Fruit fly (Drosophila melanogaster): ENCODE results near the gene CG5149.

CG5149 gene

DNA sequence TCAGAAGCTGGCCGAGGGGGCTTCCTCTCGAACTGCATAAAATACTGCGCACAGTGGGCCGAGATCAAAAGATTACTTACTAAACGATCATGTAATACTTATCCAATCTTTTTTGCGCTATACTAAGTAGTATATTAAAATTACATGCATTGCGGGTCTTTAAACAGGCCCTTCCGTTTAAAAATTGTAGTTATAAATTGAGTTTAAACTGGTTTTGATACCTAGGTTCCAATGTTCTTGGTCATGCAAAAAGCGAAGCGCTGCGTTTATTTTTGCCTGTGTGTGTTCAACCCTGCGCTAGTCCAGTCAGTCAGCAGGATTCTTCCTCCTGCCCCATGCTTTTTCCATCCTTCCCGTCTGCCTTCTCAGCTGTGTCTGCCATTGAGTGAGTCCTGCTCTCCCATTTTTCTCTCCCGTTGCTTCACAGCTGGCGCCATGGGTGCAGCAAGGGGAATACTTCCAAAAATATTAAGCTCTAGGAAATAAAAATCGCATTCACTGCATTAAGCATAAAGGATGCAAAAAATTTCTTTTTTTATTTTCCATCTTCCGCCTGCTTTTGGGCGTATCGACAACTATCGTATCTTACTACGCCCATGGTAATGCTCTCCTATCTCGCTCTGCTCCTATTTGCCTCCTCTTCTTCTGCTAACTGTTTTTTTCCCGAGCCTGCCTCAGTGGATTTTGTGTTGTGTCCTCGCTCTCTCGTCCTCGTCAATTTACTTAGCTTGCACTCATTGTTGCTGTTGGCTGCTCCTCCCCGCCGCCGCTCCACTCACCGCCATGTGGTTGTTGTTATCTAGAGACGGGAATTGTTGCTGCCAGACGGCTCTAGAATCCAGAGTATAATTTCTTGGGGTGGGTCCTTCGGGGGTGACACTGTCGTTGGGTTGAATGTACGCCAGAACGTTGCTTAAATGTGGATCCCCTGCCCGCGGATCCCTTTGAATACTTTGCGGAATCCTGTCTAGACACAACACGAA lies 32.5 kb upstream of the CG5149 start (continued):
- no peak for TF ChIP-seq CG43689 (GFP tag; IDR thresholded peaks at IDR 0.05)
- no peak for TF ChIP-seq Xbp1 (GFP tag; optimal IDR thresholded peaks at IDR 0.05)
- no peak for TF ChIP-seq Neu2 (GFP tag; optimal IDR thresholded peaks at IDR 0.05; ENCODE audit: borderline replicate concordance)
- no peak for TF ChIP-seq pan (optimal IDR thresholded peaks at IDR 0.05)
- TF ChIP-seq pan (GFP tag; optimal IDR thresholded peaks at IDR 0.05 in 1 of 2, IDR thresholded peaks at IDR 0.05 in 1 of 2) = peak in 1 of 2 experiments; percentile 54
- peak; percentile 38 for TF ChIP-seq bsh (GFP tag; optimal IDR thresholded peaks at IDR 0.05)
- peak; percentile 71 for TF ChIP-seq CG9215 (GFP tag; IDR thresholded peaks at IDR 0.05)
- TF ChIP-seq emc (GFP tag; optimal IDR thresholded peaks at IDR 0.05) = peak; percentile 45
- peak; percentile 79 for TF ChIP-seq HLH3B (GFP tag; IDR thresholded peaks at IDR 0.05)
- peak; percentile 29; the same call in 1 of the 2 replicates for TF ChIP-seq Poxn (GFP tag; IDR thresholded peaks at IDR 0.05)
- TF ChIP-seq CG8359 (GFP tag; optimal IDR thresholded peaks at IDR 0.05; ENCODE audit: borderline replicate concordance) = no peak
- peak; percentile 50 for TF ChIP-seq NK7.1 (GFP tag; optimal IDR thresholded peaks at IDR 0.05)
- TF ChIP-seq CG33557 (GFP tag; optimal IDR thresholded peaks at IDR 0.05) = no peak
- peak; percentile 71 for TF ChIP-seq Drgx (GFP tag; IDR thresholded peaks at IDR 0.05)
- TF ChIP-seq Hr39 (optimal IDR thresholded peaks at IDR 0.05) = no peak
- no peak for TF ChIP-seq bigmax (GFP tag; optimal IDR thresholded peaks at IDR 0.05)
- no peak for TF ChIP-seq sd (tag; optimal IDR thresholded peaks at IDR 0.05)
- TF ChIP-seq CG1832 (GFP tag; optimal IDR thresholded peaks at IDR 0.05) = peak; percentile 47
- peak; percentile 69 for TF ChIP-seq Ptx1 (GFP tag; IDR thresholded peaks at IDR 0.05)
- TF ChIP-seq tin (GFP tag; optimal IDR thresholded peaks at IDR 0.05) = peak; percentile 36
- TF ChIP-seq Ets97D (GFP tag; optimal IDR thresholded peaks at IDR 0.05) = no peak
- peak; percentile 79 for TF ChIP-seq CG4360 (GFP tag; IDR thresholded peaks at IDR 0.05)
- TF ChIP-seq Fer2 (tag; optimal IDR thresholded peaks at IDR 0.05) = no peak
- peak; percentile 79 for TF ChIP-seq rib (GFP tag; IDR thresholded peaks at IDR 0.05)
- no peak; the same call in 2 of the 3 replicates for TF ChIP-seq B-H1 (GFP tag; IDR thresholded peaks at IDR 0.05)
- 0 out of 2 replicates have a peak, but pooled peaks have one; percentile 21 for TF ChIP-seq Awh (GFP tag; IDR thresholded peaks at IDR 0.05)
- peak; percentile 52 for TF ChIP-seq luna (GFP tag; optimal IDR thresholded peaks at IDR 0.05)
- peak; percentile 75 for TF ChIP-seq CG9932 (GFP tag; IDR thresholded peaks at IDR 0.05)
- TF ChIP-seq CG3281 (GFP tag; optimal IDR thresholded peaks at IDR 0.05) = peak; percentile 68
- TF ChIP-seq CG31441 (GFP tag; IDR thresholded peaks at IDR 0.05) = peak; percentile 47; the same call in 1 of the 2 replicates
- TF ChIP-seq az2 (GFP tag; optimal IDR thresholded peaks at IDR 0.05) = peak; percentile 17
- TF ChIP-seq NFAT (GFP tag; IDR thresholded peaks at IDR 0.05) = peak; percentile 65
- TF ChIP-seq Deaf1 (tag; optimal IDR thresholded peaks at IDR 0.05) = no peak
- TF ChIP-seq da (GFP tag; optimal IDR thresholded peaks at IDR 0.05) = peak; percentile 19
- peak; percentile 54 for TF ChIP-seq D19B (GFP tag; optimal IDR thresholded peaks at IDR 0.05)
- no peak for TF ChIP-seq z (GFP tag; IDR thresholded peaks at IDR 0.05)
- peak; percentile 61 for TF ChIP-seq CG14050 (GFP tag; IDR thresholded peaks at IDR 0.05)
- no peak for TF ChIP-seq CG7928 (GFP tag; optimal IDR thresholded peaks at IDR 0.05)
- TF ChIP-seq Spps (tag; optimal IDR thresholded peaks at IDR 0.05) = no peak
- TF ChIP-seq gro (GFP tag; optimal IDR thresholded peaks at IDR 0.05) = peak; percentile 67
- no peak for TF ChIP-seq CG13287 (GFP tag; IDR thresholded peaks at IDR 0.05; ENCODE audit: partially characterized antibody)
- peak; percentile 70 for TF ChIP-seq Ada2b (GFP tag; IDR thresholded peaks at IDR 0.05)
- TF ChIP-seq Gsc (GFP tag; IDR thresholded peaks at IDR 0.05) = peak; percentile 33; the same call in 1 of the 2 replicates
- peak; percentile 61 for TF ChIP-seq H2.0 (GFP tag; IDR thresholded peaks at IDR 0.05)
- TF ChIP-seq CG12659 (GFP tag; optimal IDR thresholded peaks at IDR 0.05) = peak; percentile 62
- no peak for TF ChIP-seq CG14860 (GFP tag; IDR thresholded peaks at IDR 0.05; ENCODE audit: partially characterized antibody)
- peak; percentile 75 for TF ChIP-seq sisA (GFP tag; IDR thresholded peaks at IDR 0.05)
- TF ChIP-seq CG42726 (GFP tag; IDR thresholded peaks at IDR 0.05; ENCODE audit: partially characterized antibody) = no peak
- TF ChIP-seq unpg (GFP tag; optimal IDR thresholded peaks at IDR 0.05) = peak; percentile 10

Measured in whole organism, embryonic.